Worm (Caenorhabditis elegans): Measurements from ENCODE around the gene nspb-3.

nspb-3 gene

DNA sequence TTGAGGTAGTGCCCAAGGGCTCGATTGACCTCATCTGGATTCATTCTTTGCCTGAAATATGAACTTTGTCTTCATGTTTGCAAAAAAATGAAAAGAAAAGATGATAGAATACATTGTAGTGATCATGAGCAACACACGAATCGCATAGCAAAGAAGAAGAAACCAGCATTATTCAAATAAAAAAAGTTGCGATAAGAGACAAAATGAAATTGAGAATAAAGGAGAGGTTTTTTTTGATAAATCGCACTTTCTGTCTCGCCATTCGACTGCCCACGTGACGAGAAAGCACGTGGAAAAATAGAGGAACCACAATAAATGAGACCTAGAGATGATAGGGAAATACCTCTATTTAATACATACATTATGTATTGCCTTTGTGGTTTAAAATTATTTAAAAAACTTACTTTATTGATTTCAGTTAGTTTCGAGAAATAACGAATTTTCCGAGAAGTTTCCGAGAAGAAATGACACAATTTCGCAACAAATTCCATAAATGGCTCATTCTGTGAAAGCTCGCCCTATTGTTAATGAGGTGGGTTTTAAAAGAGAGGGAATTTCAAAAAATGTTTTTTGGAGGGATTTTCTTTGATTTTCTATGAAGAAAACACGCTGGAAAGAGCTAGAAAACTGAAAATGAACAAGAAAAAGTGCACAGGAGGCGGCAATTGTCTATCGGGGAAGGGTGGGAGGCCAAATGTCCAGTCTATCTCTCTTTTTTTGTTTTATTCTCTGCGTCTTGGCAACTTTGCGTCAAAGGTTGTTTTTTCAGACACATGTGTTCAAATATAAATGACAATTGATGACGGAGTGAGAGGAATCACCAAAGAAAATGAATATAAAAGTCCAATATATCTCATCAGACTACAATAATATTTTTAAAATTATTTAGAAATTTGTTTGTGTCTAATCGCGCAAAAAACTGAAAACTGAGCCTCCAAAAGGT is 39.1 kb downstream of the nspb-3 start, which contains the start of gene paqr-1 (continued):
- TF ChIP-seq nhr-48 (tag; optimal IDR thresholded peaks at IDR 0.05), result no peak
- TF ChIP-seq arid-1 (GFP tag; conservative IDR thresholded peaks at IDR 0.05), result no peak
- no peak for TF ChIP-seq nhr-25 (tag; optimal IDR thresholded peaks at IDR 0.05; ENCODE audit: borderline replicate concordance, insufficient read depth)
- TF ChIP-seq dmd-8 (GFP tag; IDR thresholded peaks at IDR 0.05), result no peak
- TF ChIP-seq lin-1 (GFP tag; IDR thresholded peaks at IDR 0.05), result no peak
- no peak for TF ChIP-seq unc-130 (GFP tag; optimal IDR thresholded peaks at IDR 0.05)
- TF ChIP-seq ceh-44 (GFP tag; IDR thresholded peaks at IDR 0.05), result no peak
- TF ChIP-seq ceh-82 (tag; optimal IDR thresholded peaks at IDR 0.05), result no peak
- TF ChIP-seq pqm-1 (tag; optimal IDR thresholded peaks at IDR 0.05), result no peak
- no peak for TF ChIP-seq ces-1 (GFP tag; optimal IDR thresholded peaks at IDR 0.05)
- TF ChIP-seq lin-15B (tag; optimal IDR thresholded peaks at IDR 0.05), result no peak
- no peak for TF ChIP-seq egl-27 (tag; optimal IDR thresholded peaks at IDR 0.05)
- TF ChIP-seq mep-1 (tag; optimal IDR thresholded peaks at IDR 0.05), result peak; percentile 34
- TF ChIP-seq nhr-102 (tag; optimal IDR thresholded peaks at IDR 0.05), result no peak
- TF ChIP-seq snpc-4 (tag; optimal IDR thresholded peaks at IDR 0.05), result no peak
- no peak for TF ChIP-seq F10B5.3 (tag; optimal IDR thresholded peaks at IDR 0.05)

DNA sequence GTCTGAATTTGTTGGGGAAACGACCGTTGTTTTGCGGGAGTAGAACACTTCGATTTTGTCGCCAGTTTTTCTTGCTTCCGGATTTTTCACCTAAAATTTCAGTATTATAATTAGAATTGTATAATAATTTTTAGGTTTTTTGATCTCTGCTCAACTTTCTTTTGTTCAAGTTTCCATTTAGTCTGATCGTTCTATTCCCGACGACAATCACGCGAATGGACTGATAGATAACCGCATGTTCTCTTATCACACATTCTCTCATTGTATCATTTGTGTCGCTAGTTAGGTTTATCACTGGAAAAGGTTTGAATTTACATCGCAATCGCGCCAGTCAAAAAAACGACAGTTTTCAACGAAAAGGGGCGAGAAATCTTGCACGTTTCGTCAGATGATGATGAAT is 39.9 kb downstream of the nspb-3 start:
- peak; percentile 26 for TF ChIP-seq nhr-48 (tag; optimal IDR thresholded peaks at IDR 0.05)
- peak; percentile 54 for TF ChIP-seq nhr-10 (tag; optimal IDR thresholded peaks at IDR 0.05)
- TF ChIP-seq lin-1 (GFP tag; IDR thresholded peaks at IDR 0.05), result peak; percentile 50; the same call in 1 of the 2 replicates
- TF ChIP-seq zip-2 (tag; optimal IDR thresholded peaks at IDR 0.05), result no peak
- TF ChIP-seq ztf-7 (tag; optimal IDR thresholded peaks at IDR 0.05), result peak; percentile 48
- TF ChIP-seq skn-1 (tag; optimal IDR thresholded peaks at IDR 0.05), result peak; percentile 5
- no peak for TF ChIP-seq nhr-76 (tag; optimal IDR thresholded peaks at IDR 0.05)
- no peak for TF ChIP-seq Y105C5A.15 (GFP tag; IDR thresholded peaks at IDR 0.05)
- TF ChIP-seq daf-16 (GFP tag; optimal IDR thresholded peaks at IDR 0.05), result no peak
- TF ChIP-seq daf-16 (tag; optimal IDR thresholded peaks at IDR 0.05), result peak; percentile 66
- peak; percentile 95 for TF ChIP-seq pqm-1 (tag; optimal IDR thresholded peaks at IDR 0.05)
- no peak for TF ChIP-seq daf-19 (GFP tag; conservative IDR thresholded peaks at IDR 0.05)
- TF ChIP-seq mxl-3 (GFP tag; optimal IDR thresholded peaks at IDR 0.05), result peak; percentile 74
- no peak for TF ChIP-seq ama-1 (optimal IDR thresholded peaks at IDR 0.05)
- peak; percentile 88 for TF ChIP-seq dve-1 (tag; optimal IDR thresholded peaks at IDR 0.05; ENCODE audit: insufficient read depth)
- peak; percentile 3 for TF ChIP-seq nhr-102 (tag; optimal IDR thresholded peaks at IDR 0.05)
- TF ChIP-seq tra-1 (GFP tag; IDR thresholded peaks at IDR 0.05), result 0 out of 2 replicates have a peak, but pooled peaks have one; percentile 14
- TF ChIP-seq nhr-25 (tag; optimal IDR thresholded peaks at IDR 0.05; ENCODE audit: borderline replicate concordance, insufficient read depth), result no peak
- TF ChIP-seq pha-4 (GFP tag; IDR thresholded peaks at IDR 0.05), result peak; percentile 42; the same call in 1 of the 2 replicates
- no peak for TF ChIP-seq pha-4 (tag; optimal IDR thresholded peaks at IDR 0.05)
- TF ChIP-seq mes-2 (tag; optimal IDR thresholded peaks at IDR 0.05; ENCODE audit: poor library complexity, severe bottlenecking), result peak; percentile 66
- no peak for TF ChIP-seq mxl-2 (GFP tag; conservative IDR thresholded peaks at IDR 0.05)
- TF ChIP-seq attf-4 (tag; optimal IDR thresholded peaks at IDR 0.05), result no peak
- no peak for TF ChIP-seq egl-27 (tag; optimal IDR thresholded peaks at IDR 0.05)
- TF ChIP-seq hlh-30 (tag; optimal IDR thresholded peaks at IDR 0.05; ENCODE audit: insufficient read depth), result peak; percentile 79
- peak; percentile 83 for TF ChIP-seq hlh-11 (tag; optimal IDR thresholded peaks at IDR 0.05)
- TF ChIP-seq mdl-1 (tag; optimal IDR thresholded peaks at IDR 0.05), result peak in 1 of 2 experiments; percentile 56
- TF ChIP-seq ztf-11 (tag; optimal IDR thresholded peaks at IDR 0.05), result no peak
- peak; percentile 59 for TF ChIP-seq nhr-77 (tag; optimal IDR thresholded peaks at IDR 0.05)
- no peak for TF ChIP-seq lin-15B (tag; optimal IDR thresholded peaks at IDR 0.05)
- TF ChIP-seq dmd-6 (GFP tag; IDR thresholded peaks at IDR 0.05), result peak; percentile 84
- TF ChIP-seq php-3 (GFP tag; IDR thresholded peaks at IDR 0.05), result peak; percentile 61
- TF ChIP-seq nhr-28 (tag; optimal IDR thresholded peaks at IDR 0.05), result peak; percentile 91
- TF ChIP-seq spr-3 (GFP tag; optimal IDR thresholded peaks at IDR 0.05), result no peak

Measured in whole organism, L4 larva.